Worm (Caenorhabditis elegans) whole organism, late embryonic: Measurements from ENCODE around the gene pqn-35.

ENCODE experiments used
- ceh-34 ChIP-seq: sonication (generic microtip); optimal IDR thresholded peaks from 2 replicates; lab custom pipeline; 2016; ENCODE audit warnings: mild to moderate bottlenecking, missing genetic modification characterization, missing compliant biosample characterization
- dve-1 ChIP-seq: sonication (generic microtip); optimal IDR thresholded peaks from 2 replicates; lab custom pipeline; 2017; ENCODE audit warnings: antibody characterized with exemption, mild to moderate bottlenecking, missing genetic modification characterization, missing compliant biosample characterization
- elt-2 ChIP-seq: sonication (generic microtip); optimal IDR thresholded peaks from 2 replicates; lab custom pipeline; 2016; ENCODE audit warnings: missing genetic modification reagents, missing genetic modification characterization, missing compliant biosample characterization
- fkh-10 ChIP-seq: fragments of 150-350 bp; optimal IDR thresholded peaks from 2 replicates; lab custom pipeline; 2014; ENCODE audit warnings: missing biosample characterization, missing genetic modification reagents, missing genetic modification characterization
- fkh-6 ChIP-seq: sonication (generic microtip); optimal IDR thresholded peaks from 2 replicates; lab custom pipeline; 2016; ENCODE audit warnings: missing genetic modification characterization, missing compliant biosample characterization
- hlh-30 ChIP-seq: sonication (generic microtip); optimal IDR thresholded peaks from 2 replicates; lab custom pipeline; 2017; ENCODE audit warnings: antibody characterized with exemption, missing genetic modification characterization, missing compliant biosample characterization; ENCODE audit not compliant: insufficient read depth
- hlh-6 ChIP-seq: sonication (generic microtip); optimal IDR thresholded peaks from 2 replicates; lab custom pipeline; 2016; ENCODE audit warnings: missing genotype, missing genetic modification characterization, missing compliant biosample characterization
- mec-3 ChIP-seq: sonication (generic microtip); optimal IDR thresholded peaks from 2 replicates; lab custom pipeline; 2016; ENCODE audit warnings: borderline replicate concordance, missing genetic modification characterization, missing compliant biosample characterization
- nhr-11 ChIP-seq: fragments of 150-350 bp; optimal IDR thresholded peaks from 2 replicates; lab custom pipeline; 2014; ENCODE audit warnings: missing biosample characterization, missing genetic modification characterization
- nhr-232 ChIP-seq: sonication (generic microtip); optimal IDR thresholded peaks from 2 replicates; lab custom pipeline; 2016; ENCODE audit warnings: missing genetic modification characterization, missing compliant biosample characterization
- pqm-1 ChIP-seq: sonication (generic microtip); optimal IDR thresholded peaks from 2 replicates; lab custom pipeline; 2016; ENCODE audit warnings: missing genetic modification characterization, missing compliant biosample characterization
- sox-2 ChIP-seq: fragments of 200-800 bp; sonication (Bioruptor generic); IDR thresholded peaks from 2 replicates; pipeline ENCODE4 v1.3.6; 2022; ENCODE audit warnings: missing genetic modification reagents, missing genetic modification characterization, missing compliant biosample characterization
- tbx-2 ChIP-seq: sonication (generic microtip); optimal IDR thresholded peaks from 2 replicates; lab custom pipeline; 2016; ENCODE audit warnings: missing genetic modification characterization, missing compliant biosample characterization
- unc-42 ChIP-seq: sonication (generic microtip); optimal IDR thresholded peaks from 2 replicates; lab custom pipeline; 2016; ENCODE audit warnings: missing genotype, missing genetic modification characterization, missing compliant biosample characterization

ce11 chrII:4667572-4667971 is 54.8 kb downstream of the pqn-35 start, which contains the start of gene fut-5:
- TF ChIP-seq fkh-10 (GFP tag; lab: Kevin White, UChicago): no peak
- TF ChIP-seq hlh-30 (tag; lab: Kevin White, UChicago): no peak
- TF ChIP-seq elt-2 (tag; lab: Kevin White, UChicago): no peak
- no peak for TF ChIP-seq ceh-34 (tag; lab: Kevin White, UChicago)
- TF ChIP-seq sox-2 (GFP tag; lab: Robert Waterston, UW): no peak
- no peak for TF ChIP-seq hlh-6 (tag; lab: Kevin White, UChicago)
- TF ChIP-seq pqm-1 (tag; lab: Kevin White, UChicago): no peak
- no peak for TF ChIP-seq unc-42
- no peak for TF ChIP-seq mec-3
- no peak for TF ChIP-seq nhr-232 (tag; lab: Kevin White, UChicago)
- no peak for TF ChIP-seq dve-1 (tag; lab: Kevin White, UChicago)
- TF ChIP-seq fkh-6: no peak
- TF ChIP-seq tbx-2 (tag; lab: Kevin White, UChicago): no peak
- TF ChIP-seq nhr-11 (tag; lab: Kevin White, UChicago): no peak
